Fruit fly (Drosophila melanogaster) whole organism, adult: Measurements from ENCODE around the gene Non3.

Experiments used
- CG11617 ChIP-seq: fragments of 200-800 bp; sonication (Bioruptor generic); optimal IDR thresholded peaks from 2 replicates; lab custom pipeline; 2017; ENCODE audit warnings: mild to moderate bottlenecking, missing biosample characterization, missing genetic modification reagents, missing genetic modification characterization
- CG12768 ChIP-seq: fragments of 200-800 bp; sonication (Bioruptor generic); optimal IDR thresholded peaks from 2 replicates; lab custom pipeline; 2017; ENCODE audit warnings: missing biosample characterization, missing genetic modification characterization, mild to moderate bottlenecking, moderate library complexity, missing genetic modification reagents
- CG14711 ChIP-seq: fragments of 200-800 bp; sonication (Bioruptor generic); optimal IDR thresholded peaks from 2 replicates; lab custom pipeline; 2018; ENCODE audit warnings: missing biosample characterization, mild to moderate bottlenecking, missing genetic modification characterization, moderate library complexity
- CG1620 ChIP-seq: fragments of 200-800 bp; sonication (Bioruptor generic); optimal IDR thresholded peaks from 2 replicates; lab custom pipeline; 2016; ENCODE audit warnings: missing biosample characterization, missing genetic modification characterization
- CG33017 ChIP-seq: fragments of 200-800 bp; sonication (Bioruptor generic); optimal IDR thresholded peaks from 2 replicates; lab custom pipeline; 2018; ENCODE audit warnings: missing biosample characterization, mild to moderate bottlenecking, missing genetic modification characterization, moderate library complexity
- CG5204 ChIP-seq: fragments of 200-800 bp; sonication (Bioruptor generic); optimal IDR thresholded peaks from 2 replicates; lab custom pipeline; 2016; ENCODE audit warnings: missing biosample characterization, missing genetic modification characterization
- CG7045 ChIP-seq: fragments of 200-800 bp; sonication (Bioruptor generic); optimal IDR thresholded peaks from 2 replicates; lab custom pipeline; 2017; ENCODE audit warnings: missing biosample characterization, mild to moderate bottlenecking, missing genetic modification characterization
- CG7101 ChIP-seq: fragments of 200-800 bp; sonication (Bioruptor generic); optimal IDR thresholded peaks from 2 replicates; lab custom pipeline; 2018; ENCODE audit warnings: missing biosample characterization, mild to moderate bottlenecking, missing genetic modification characterization, moderate library complexity
- Clk ChIP-seq: fragments of 200-800 bp; sonication (Bioruptor generic); optimal IDR thresholded peaks from 2 replicates; lab custom pipeline; 2017; ENCODE audit warnings: missing biosample characterization, missing genetic modification characterization
- Crg-1 ChIP-seq: fragments of 200-800 bp; sonication (Bioruptor generic); optimal IDR thresholded peaks from 2 replicates; lab custom pipeline; 2016; ENCODE audit warnings: missing biosample characterization, missing genetic modification characterization
- Hr96 ChIP-seq: fragments of 200-800 bp; sonication (Bioruptor generic); optimal IDR thresholded peaks from 2 replicates; lab custom pipeline; 2016; ENCODE audit warnings: missing biosample characterization, missing genetic modification characterization
- Mnt ChIP-seq: fragments of 200-800 bp; sonication (Bioruptor generic); optimal IDR thresholded peaks from 2 replicates; lab custom pipeline; 2016; ENCODE audit warnings: missing biosample characterization, mild to moderate bottlenecking, missing genetic modification characterization
- bab1 ChIP-seq: fragments of 200-800 bp; sonication (Bioruptor generic); optimal IDR thresholded peaks from 3 replicates; lab custom pipeline; 2019; ENCODE audit warnings: missing biosample characterization, mild to moderate bottlenecking, missing genetic modification characterization, moderate library complexity
- cic ChIP-seq: fragments of 200-800 bp; sonication (Bioruptor generic); optimal IDR thresholded peaks from 2 replicates; lab custom pipeline; 2017; ENCODE audit warnings: missing biosample characterization, mild to moderate bottlenecking, missing genetic modification characterization, moderate library complexity
- cnc ChIP-seq, 2 experiments: fragments of >200 bp; optimal IDR thresholded peaks; 2 replicates each; lab custom pipeline; 2017
- kay ChIP-seq: fragments of 200-800 bp; sonication (Bioruptor generic); peaks from one replicate; lab custom pipeline; 2016; ENCODE audit warnings: missing biosample characterization, missing genetic modification characterization, borderline replicate concordance
- ovo ChIP-seq: fragments of 200-800 bp; sonication (Bioruptor generic); optimal IDR thresholded peaks from 2 replicates; lab custom pipeline; 2016; ENCODE audit warnings: missing biosample characterization, missing genetic modification characterization
- pad ChIP-seq: fragments of 200-800 bp; sonication (Bioruptor generic); optimal IDR thresholded peaks from 3 replicates; lab custom pipeline; 2017; ENCODE audit warnings: missing biosample characterization, missing genetic modification characterization, mild to moderate bottlenecking, moderate library complexity, missing genetic modification reagents
- tj ChIP-seq: fragments of 200-800 bp; sonication (Bioruptor generic); optimal IDR thresholded peaks from 3 replicates; lab custom pipeline; 2017; ENCODE audit warnings: missing biosample characterization, mild to moderate bottlenecking, missing genetic modification characterization, moderate library complexity
- toe ChIP-seq: fragments of 200-800 bp; sonication (Bioruptor generic); optimal IDR thresholded peaks from 2 replicates; lab custom pipeline; 2016; ENCODE audit warnings: missing biosample characterization, missing genetic modification characterization

Non3 gene

DNA sequence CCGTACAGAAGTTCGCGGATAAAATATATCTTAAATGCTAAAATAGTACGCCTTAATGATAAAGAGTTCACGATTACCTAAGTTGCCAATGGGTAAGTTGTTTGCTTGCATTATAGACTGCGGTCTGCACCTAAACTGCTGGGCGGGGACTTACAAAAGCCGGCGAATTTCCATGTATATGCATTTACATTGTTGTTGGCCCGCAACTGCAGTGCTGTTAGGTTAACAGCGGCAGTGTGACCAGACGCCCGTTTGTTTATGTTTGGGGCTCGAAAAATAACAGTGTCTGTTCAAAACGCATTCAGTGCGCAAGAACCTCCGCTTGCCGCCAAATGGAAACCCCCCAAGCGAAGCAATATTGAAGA lies 23.7 kb upstream of the Non3 start:
- no peak for TF ChIP-seq Mnt (GFP tag; lab: Kevin White, UChicago)
- TF ChIP-seq kay = no peak
- no peak for TF ChIP-seq toe
- TF ChIP-seq bab1 (GFP tag; lab: Kevin White, UChicago) = no peak
- no peak for TF ChIP-seq CG11617 (GFP tag; lab: Kevin White, UChicago)
- no peak for TF ChIP-seq tj (GFP tag; lab: Kevin White, UChicago)
- TF ChIP-seq CG7101 (tag; lab: Kevin White, UChicago) = no peak
- no peak for TF ChIP-seq CG5204 (GFP tag; lab: Kevin White, UChicago)
- TF ChIP-seq CG33017 (tag; lab: Kevin White, UChicago) = no peak
- no peak for TF ChIP-seq ovo (GFP tag; lab: Kevin White, UChicago)
- TF ChIP-seq CG7045 (GFP tag; lab: Kevin White, UChicago) = no peak
- TF ChIP-seq Hr96 (GFP tag; lab: Kevin White, UChicago) = no peak
- no peak for TF ChIP-seq CG12768
- no peak for TF ChIP-seq Clk (GFP tag; lab: Kevin White, UChicago)
- TF ChIP-seq cnc (optimal IDR thresholded peaks at IDR 0.05; lab: Kevin White, UChicago) = no peak
- no peak for TF ChIP-seq CG14711 (tag; lab: Kevin White, UChicago)
- no peak for TF ChIP-seq CG1620
- TF ChIP-seq cic (GFP tag; lab: Kevin White, UChicago) = no peak
- TF ChIP-seq pad (GFP tag; lab: Kevin White, UChicago) = no peak

- TF ChIP-seq ovo (GFP tag; lab: Kevin White, UChicago) = no peak
- TF ChIP-seq Hr96 (GFP tag; lab: Kevin White, UChicago) = no peak
- TF ChIP-seq kay = no peak
- no peak for TF ChIP-seq toe
- TF ChIP-seq CG33017 (tag; lab: Kevin White, UChicago) = no peak
- no peak for TF ChIP-seq CG14711 (tag; lab: Kevin White, UChicago)
- no peak for TF ChIP-seq cic (GFP tag; lab: Kevin White, UChicago)
- no peak for TF ChIP-seq cnc (optimal IDR thresholded peaks at IDR 0.05; lab: Kevin White, UChicago)
- TF ChIP-seq Mnt (GFP tag; lab: Kevin White, UChicago) = no peak
- no peak for TF ChIP-seq Crg-1 (GFP tag; lab: Kevin White, UChicago)
- TF ChIP-seq tj (GFP tag; lab: Kevin White, UChicago) = no peak
- TF ChIP-seq CG7101 (tag; lab: Kevin White, UChicago) = no peak
- TF ChIP-seq CG11617 (GFP tag; lab: Kevin White, UChicago) = no peak
- no peak for TF ChIP-seq CG5204 (GFP tag; lab: Kevin White, UChicago)
- TF ChIP-seq CG7045 (GFP tag; lab: Kevin White, UChicago) = no peak
- no peak for TF ChIP-seq pad (GFP tag; lab: Kevin White, UChicago)
- TF ChIP-seq Clk (GFP tag; lab: Kevin White, UChicago) = no peak
- TF ChIP-seq bab1 (GFP tag; lab: Kevin White, UChicago) = no peak
Measured at dm6 chr3R:18208479-18208878, 15.0 kb upstream of the Non3 start, which contains the start of gene CG44158. Gene CG44158 (plus strand): TSS chr3R:18208779.

DNA sequence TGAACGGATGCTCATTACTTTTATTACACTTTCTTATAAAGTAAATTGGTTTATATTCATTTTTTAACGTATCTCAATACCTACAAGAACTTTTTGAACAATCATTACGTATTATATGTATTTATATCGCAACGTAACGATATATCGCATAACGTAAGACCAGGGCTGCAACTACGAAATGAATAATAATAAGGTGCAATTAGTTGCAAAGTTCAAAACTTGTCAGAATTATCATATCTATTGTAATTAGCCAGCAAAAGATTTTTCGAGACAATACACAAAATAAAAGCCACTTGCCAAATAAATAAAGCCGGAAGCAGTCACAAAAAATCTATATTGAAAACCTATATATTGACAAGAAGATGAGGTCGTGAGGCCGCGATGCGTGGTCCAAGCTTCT lies 8.2 kb upstream of the Non3 start:
- TF ChIP-seq CG7045 (GFP tag; lab: Kevin White, UChicago) (no peak), ovo (GFP tag; lab: Kevin White, UChicago) (no peak), pad (GFP tag; lab: Kevin White, UChicago) (no peak), cic (GFP tag; lab: Kevin White, UChicago) (no peak), CG14711 (tag; lab: Kevin White, UChicago) (peak; percentile 22), Mnt (GFP tag; lab: Kevin White, UChicago) (peak; percentile 29), toe (peak; percentile 69), CG12768 (peak; percentile 35), Hr96 (GFP tag; lab: Kevin White, UChicago) (peak; percentile 55), CG11617 (GFP tag; lab: Kevin White, UChicago) (peak; percentile 22), tj (GFP tag; lab: Kevin White, UChicago) (no peak), CG33017 (tag; lab: Kevin White, UChicago) (peak; percentile 32), Crg-1 (GFP tag; lab: Kevin White, UChicago) (no peak), bab1 (GFP tag; lab: Kevin White, UChicago) (peak; percentile 52), CG5204 (GFP tag; lab: Kevin White, UChicago) (peak; percentile 31), CG1620 (no peak), Clk (GFP tag; lab: Kevin White, UChicago) (no peak), cnc (optimal IDR thresholded peaks at IDR 0.05; lab: Kevin White, UChicago) (no peak), kay (no peak), CG7101 (tag; lab: Kevin White, UChicago) (peak; percentile 10)

DNA sequence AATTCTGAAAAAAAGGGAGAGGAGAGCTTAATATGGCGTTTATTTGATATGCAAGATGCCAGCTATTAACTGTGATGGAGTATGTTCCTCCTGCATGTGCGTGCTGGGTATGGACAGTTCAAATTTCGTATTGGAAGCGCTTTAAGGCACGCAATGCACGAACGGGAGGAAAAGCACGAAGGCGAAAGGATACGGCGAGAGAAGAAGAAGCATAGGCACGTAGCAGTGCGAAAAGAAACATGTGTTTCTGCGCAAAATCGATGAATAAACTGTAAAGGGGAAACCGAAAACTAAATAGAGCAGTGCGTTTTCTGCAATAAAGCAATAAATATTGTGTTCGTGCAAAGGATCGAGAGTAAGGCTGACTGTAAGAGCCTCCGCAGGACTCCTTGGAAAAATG lies 7.6 kb upstream of the Non3 start, which contains the start of gene CG14314:
TSS of gene CG14314 (plus strand) at position 243 of the 400 bp plus-strand sequence.
- TF ChIP-seq Mnt (GFP tag; lab: Kevin White, UChicago) (no peak), Clk (GFP tag; lab: Kevin White, UChicago) (no peak), CG11617 (GFP tag; lab: Kevin White, UChicago) (no peak), ovo (GFP tag; lab: Kevin White, UChicago) (no peak), CG1620 (no peak), cic (GFP tag; lab: Kevin White, UChicago) (no peak), kay (no peak), tj (GFP tag; lab: Kevin White, UChicago) (no peak), Crg-1 (GFP tag; lab: Kevin White, UChicago) (no peak)

DNA sequence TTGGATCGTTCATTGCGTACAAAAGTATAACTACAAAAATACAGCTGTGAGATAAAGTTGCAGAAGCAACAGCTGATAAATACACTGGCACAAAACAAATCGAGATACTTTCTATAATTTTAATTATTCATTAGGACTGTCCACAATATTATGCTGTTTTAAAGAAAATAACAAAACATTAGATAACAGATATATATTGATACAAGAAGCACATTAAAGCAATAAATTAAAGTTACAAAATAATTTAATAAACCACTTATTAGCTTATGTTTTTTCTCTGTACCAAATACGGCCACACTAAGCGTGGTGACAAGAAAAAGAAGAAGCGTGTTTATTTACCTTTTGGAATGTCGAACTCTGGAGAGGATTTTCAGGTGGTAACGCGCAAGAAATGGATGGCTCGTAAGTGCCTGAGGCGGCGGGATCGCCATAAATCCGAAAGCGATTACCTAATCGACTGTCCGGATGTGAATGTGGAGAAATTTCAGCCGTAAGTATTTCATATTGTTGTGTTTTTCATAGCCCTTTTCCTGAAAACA lies 3.2 kb upstream of the Non3 start, which contains the start of the genes CG7988 and CG7183:
TSS of gene CG7988 (plus strand) at position 316 of the 539 bp plus-strand sequence.
TSS of gene CG7183 (minus strand) at position 489 of the 539 bp plus-strand sequence.
- peak; percentile 93 for TF ChIP-seq Crg-1 (GFP tag; lab: Kevin White, UChicago)
- TF ChIP-seq CG5204 (GFP tag; lab: Kevin White, UChicago) = no peak
- peak; percentile 96 for TF ChIP-seq CG14711 (tag; lab: Kevin White, UChicago)
- peak; percentile 95 for TF ChIP-seq CG7045 (GFP tag; lab: Kevin White, UChicago)
- TF ChIP-seq Hr96 (GFP tag; lab: Kevin White, UChicago) = peak; percentile 94
- peak; percentile 82 for TF ChIP-seq pad (GFP tag; lab: Kevin White, UChicago)
- peak; percentile 98 for TF ChIP-seq bab1 (GFP tag; lab: Kevin White, UChicago)
- peak; percentile 95 for TF ChIP-seq CG1620
- TF ChIP-seq cnc (optimal IDR thresholded peaks at IDR 0.05; lab: Kevin White, UChicago) = no peak
- peak; percentile 93 for TF ChIP-seq CG12768
- TF ChIP-seq CG7101 (tag; lab: Kevin White, UChicago) = peak; percentile 98
- peak; percentile 51 for TF ChIP-seq ovo (GFP tag; lab: Kevin White, UChicago)
- peak; percentile 88 for TF ChIP-seq Mnt (GFP tag; lab: Kevin White, UChicago)
- TF ChIP-seq tj (GFP tag; lab: Kevin White, UChicago) = peak; percentile 81
- TF ChIP-seq CG11617 (GFP tag; lab: Kevin White, UChicago) = peak; percentile 97
- TF ChIP-seq kay = no peak
- TF ChIP-seq toe = peak; percentile 96
- TF ChIP-seq Clk (GFP tag; lab: Kevin White, UChicago) = peak; percentile 85
- peak; percentile 71 for TF ChIP-seq cic (GFP tag; lab: Kevin White, UChicago)
- TF ChIP-seq CG33017 (tag; lab: Kevin White, UChicago) = peak; percentile 98
